Worm (Caenorhabditis elegans) whole organism, early embryonic: ENCODE data around the gene K02D10.2.

Experiments
- ama-1 ChIP-seq: fragments of 150-350 bp; optimal IDR thresholded peaks from 2 replicates; lab custom pipeline; 2014
- ceh-13 ChIP-seq: fragments of 200-800 bp; sonication (Bioruptor generic); optimal IDR thresholded peaks from 2 replicates; lab custom pipeline; 2018; ENCODE audit warnings: mild to moderate bottlenecking, missing genetic modification characterization, missing compliant biosample characterization
- ets-7 ChIP-seq: sonication (generic microtip); optimal IDR thresholded peaks from 2 replicates; lab custom pipeline; 2016; ENCODE audit warnings: missing genotype, missing genetic modification characterization, missing compliant biosample characterization
- hmg-4 ChIP-seq: fragments of 200-800 bp; sonication (Bioruptor generic); optimal IDR thresholded peaks from 2 replicates; lab custom pipeline; 2018; ENCODE audit warnings: mild to moderate bottlenecking, missing genetic modification characterization, missing compliant biosample characterization
- hnd-1 ChIP-seq: sonication (generic microtip); optimal IDR thresholded peaks from 2 replicates; lab custom pipeline; 2016; ENCODE audit warnings: missing genetic modification characterization, missing compliant biosample characterization
- tra-4 ChIP-seq: sonication (generic microtip); optimal IDR thresholded peaks from 2 replicates; lab custom pipeline; 2017; ENCODE audit warnings: missing genetic modification characterization, missing compliant biosample characterization

DNA sequence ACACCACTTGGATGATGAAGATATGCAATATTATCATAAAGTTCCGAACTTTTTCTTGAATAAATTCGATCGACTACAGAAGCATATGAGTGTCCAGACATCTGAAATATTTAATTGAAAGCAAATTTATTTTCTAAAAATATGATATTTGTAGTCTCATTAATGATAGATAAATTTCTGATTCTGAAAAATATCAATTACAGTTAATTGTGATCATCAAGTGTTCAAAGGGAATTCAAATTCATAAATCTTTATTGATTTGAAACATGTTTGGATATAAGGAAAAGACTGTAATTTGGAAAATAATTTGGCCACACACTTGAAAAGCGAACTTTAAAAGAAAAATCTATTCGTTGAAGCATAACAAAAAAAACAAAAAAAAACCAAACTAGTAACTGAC, 36.2 kb upstream of the K02D10.2 start, which contains the start of gene F54F2.7:
- TF ChIP-seq ama-1 (lab: Kevin White, UChicago) (no peak), hnd-1 (no peak), tra-4 (tag; lab: Kevin White, UChicago) (no peak), ceh-13 (GFP tag; lab: Kevin White, UChicago) (no peak), ets-7 (no peak), hmg-4 (GFP tag; lab: Kevin White, UChicago) (no peak)
